Worm (Caenorhabditis elegans): ENCODE results near the gene fbxb-72.

The fbxb-72 gene

DNA sequence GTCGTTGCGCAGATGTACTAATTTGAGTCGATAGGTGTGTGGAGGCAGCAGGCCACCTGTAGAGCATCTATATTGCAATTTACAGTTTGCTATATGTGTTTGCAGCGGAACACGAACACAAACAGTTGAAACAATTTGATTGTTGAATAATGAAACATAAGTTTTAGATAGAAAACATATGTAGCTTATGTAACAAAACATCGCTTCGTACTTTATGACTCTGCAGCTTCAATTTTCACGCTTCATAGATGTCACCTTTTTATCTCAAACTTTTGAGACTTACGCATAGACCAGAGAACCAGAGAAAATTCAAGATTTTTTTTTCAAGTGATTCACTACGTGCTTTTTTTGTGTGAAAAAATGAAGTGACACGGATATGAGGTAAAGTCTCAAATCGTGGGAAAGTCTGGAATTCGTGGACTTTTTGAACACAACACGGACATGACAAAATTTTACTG is at the start of gene fbxb-72 (continued):
- TF ChIP-seq ctbp-1 (GFP tag; IDR thresholded peaks at IDR 0.05): no peak
- no peak for TF ChIP-seq set-16 (GFP tag; IDR thresholded peaks at IDR 0.05)
- TF ChIP-seq ceh-82 (tag; optimal IDR thresholded peaks at IDR 0.05): no peak

DNA sequence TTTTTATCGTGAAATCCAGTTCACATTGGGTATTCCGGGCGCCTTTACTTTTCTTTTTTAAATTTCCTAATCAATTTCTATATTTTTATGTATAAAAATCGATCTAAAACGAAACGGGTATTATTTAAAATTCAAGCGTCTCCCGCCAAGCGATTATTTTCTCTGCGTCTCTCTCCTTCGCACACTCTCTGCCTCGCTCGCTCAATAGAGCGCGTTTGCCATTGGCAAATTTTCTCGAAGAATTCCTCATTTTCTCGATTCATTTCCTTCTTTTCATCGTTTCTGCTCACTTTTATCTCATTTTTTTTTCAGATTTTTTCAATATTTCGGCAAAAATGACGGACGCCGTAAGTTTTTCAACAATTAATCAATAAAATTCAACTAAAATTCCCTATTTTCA is 49.5 kb upstream of the fbxb-72 start, which contains the start of gene sti-1:
TSS of gene sti-1 (plus strand) at position 263 of the 400 bp plus-strand sequence.
- peak; percentile 67 for TF ChIP-seq nhr-6 (tag; optimal IDR thresholded peaks at IDR 0.05)
- TF ChIP-seq attf-4 (tag; optimal IDR thresholded peaks at IDR 0.05): no peak
- no peak for TF ChIP-seq unc-62 (GFP tag; optimal IDR thresholded peaks at IDR 0.05 in 1 of 2)
- no peak for TF ChIP-seq unc-62 (tag; optimal IDR thresholded peaks at IDR 0.05)
- TF ChIP-seq mdt-29 (GFP tag; IDR thresholded peaks at IDR 0.05): no peak
- peak; percentile 83 for TF ChIP-seq nhr-28 (tag; optimal IDR thresholded peaks at IDR 0.05)
- peak; percentile 80 for TF ChIP-seq mep-1 (tag; optimal IDR thresholded peaks at IDR 0.05)
- no peak for TF ChIP-seq egl-43 (GFP tag; IDR thresholded peaks at IDR 0.05)
- no peak for TF ChIP-seq ceh-82 (tag; optimal IDR thresholded peaks at IDR 0.05)
- TF ChIP-seq zip-11 (GFP tag; IDR thresholded peaks at IDR 0.05): no peak
- no peak for TF ChIP-seq dmd-9 (GFP tag; IDR thresholded peaks at IDR 0.05)
- TF ChIP-seq unc-39 (tag; optimal IDR thresholded peaks at IDR 0.05): no peak
- TF ChIP-seq dpl-1 (GFP tag; optimal IDR thresholded peaks at IDR 0.05): peak; percentile 96
- no peak for TF ChIP-seq madf-9 (GFP tag; conservative IDR thresholded peaks at IDR 0.05)
- no peak for TF ChIP-seq nhr-48 (tag; optimal IDR thresholded peaks at IDR 0.05)
- no peak for TF ChIP-seq unc-130 (GFP tag; optimal IDR thresholded peaks at IDR 0.05)
- TF ChIP-seq nhr-11 (tag; optimal IDR thresholded peaks at IDR 0.05): peak; percentile 66
- TF ChIP-seq cey-2 (tag; optimal IDR thresholded peaks at IDR 0.05; ENCODE audit: borderline replicate concordance, insufficient read depth): no peak
- peak; percentile 63; the same call in 1 of the 2 replicates for TF ChIP-seq pha-4 (GFP tag; IDR thresholded peaks at IDR 0.05)
- TF ChIP-seq pha-4 (tag; optimal IDR thresholded peaks at IDR 0.05): peak; percentile 52
- TF ChIP-seq daf-12 (tag; optimal IDR thresholded peaks at IDR 0.05): no peak
- no peak for TF ChIP-seq Y105C5A.15 (GFP tag; IDR thresholded peaks at IDR 0.05)
- no peak for TF ChIP-seq nhr-111 (GFP tag; optimal IDR thresholded peaks at IDR 0.05)
- TF ChIP-seq F10B5.3 (tag; optimal IDR thresholded peaks at IDR 0.05): no peak
- TF ChIP-seq zfp-2 (tag; optimal IDR thresholded peaks at IDR 0.05): no peak
- TF ChIP-seq Y48G9A.11 (GFP tag; IDR thresholded peaks at IDR 0.05): no peak
- no peak for TF ChIP-seq aly-2 (tag; optimal IDR thresholded peaks at IDR 0.05)
- TF ChIP-seq hif-1 (tag; optimal IDR thresholded peaks at IDR 0.05): peak in 1 of 2 experiments; percentile 41
- no peak for TF ChIP-seq ceh-28 (tag; optimal IDR thresholded peaks at IDR 0.05)
- no peak for TF ChIP-seq skn-1 (tag; optimal IDR thresholded peaks at IDR 0.05)
- TF ChIP-seq snpc-1.2 (GFP tag; IDR thresholded peaks at IDR 0.05): no peak
- TF ChIP-seq lin-1 (GFP tag; IDR thresholded peaks at IDR 0.05): no peak
- peak; percentile 32 for TF ChIP-seq jun-1 (tag; optimal IDR thresholded peaks at IDR 0.05)
- no peak for TF ChIP-seq nhr-41 (GFP tag; IDR thresholded peaks at IDR 0.05)
- TF ChIP-seq spr-3 (GFP tag; optimal IDR thresholded peaks at IDR 0.05): no peak
- no peak for TF ChIP-seq sdz-12 (GFP tag; optimal IDR thresholded peaks at IDR 0.05)
- no peak for TF ChIP-seq lin-39 (tag; optimal IDR thresholded peaks at IDR 0.05)
- no peak for TF ChIP-seq vab-7 (GFP tag; IDR thresholded peaks at IDR 0.05)
- no peak for TF ChIP-seq set-16 (GFP tag; IDR thresholded peaks at IDR 0.05)
- no peak for TF ChIP-seq F26F4.8 (GFP tag; conservative IDR thresholded peaks at IDR 0.05)
- TF ChIP-seq mes-2 (tag; optimal IDR thresholded peaks at IDR 0.05; ENCODE audit: poor library complexity, severe bottlenecking): peak; percentile 89
- no peak for TF ChIP-seq lin-29 (GFP tag; IDR thresholded peaks at IDR 0.05)
- no peak for TF ChIP-seq pqm-1 (tag; optimal IDR thresholded peaks at IDR 0.05)
- TF ChIP-seq zag-1 (tag; optimal IDR thresholded peaks at IDR 0.05): no peak
- peak in 1 of 2 experiments; percentile 90 for TF ChIP-seq lsy-2 (tag; optimal IDR thresholded peaks at IDR 0.05)
- TF ChIP-seq nhr-25 (tag; optimal IDR thresholded peaks at IDR 0.05; ENCODE audit: borderline replicate concordance, insufficient read depth): peak; percentile 69
- TF ChIP-seq arid-1 (GFP tag; conservative IDR thresholded peaks at IDR 0.05): no peak
- TF ChIP-seq Y5F2A.4 (GFP tag; optimal IDR thresholded peaks at IDR 0.05): no peak
- peak; percentile 51 for TF ChIP-seq lin-15B (tag; optimal IDR thresholded peaks at IDR 0.05)

All from whole organism, L4 larva.